Fruit fly (Drosophila melanogaster) S2 (cell line): ENCODE results near the gene CG11889.

Source experiments
- CG8478 ChIP-seq: fragments of >200 bp; optimal IDR thresholded peaks from 2 replicates; lab custom pipeline; 2018
- CTCF ChIP-seq, 2 experiments: fragments of >200 bp; optimal IDR thresholded peaks; 2 replicates each; lab custom pipeline; 2018

DNA sequence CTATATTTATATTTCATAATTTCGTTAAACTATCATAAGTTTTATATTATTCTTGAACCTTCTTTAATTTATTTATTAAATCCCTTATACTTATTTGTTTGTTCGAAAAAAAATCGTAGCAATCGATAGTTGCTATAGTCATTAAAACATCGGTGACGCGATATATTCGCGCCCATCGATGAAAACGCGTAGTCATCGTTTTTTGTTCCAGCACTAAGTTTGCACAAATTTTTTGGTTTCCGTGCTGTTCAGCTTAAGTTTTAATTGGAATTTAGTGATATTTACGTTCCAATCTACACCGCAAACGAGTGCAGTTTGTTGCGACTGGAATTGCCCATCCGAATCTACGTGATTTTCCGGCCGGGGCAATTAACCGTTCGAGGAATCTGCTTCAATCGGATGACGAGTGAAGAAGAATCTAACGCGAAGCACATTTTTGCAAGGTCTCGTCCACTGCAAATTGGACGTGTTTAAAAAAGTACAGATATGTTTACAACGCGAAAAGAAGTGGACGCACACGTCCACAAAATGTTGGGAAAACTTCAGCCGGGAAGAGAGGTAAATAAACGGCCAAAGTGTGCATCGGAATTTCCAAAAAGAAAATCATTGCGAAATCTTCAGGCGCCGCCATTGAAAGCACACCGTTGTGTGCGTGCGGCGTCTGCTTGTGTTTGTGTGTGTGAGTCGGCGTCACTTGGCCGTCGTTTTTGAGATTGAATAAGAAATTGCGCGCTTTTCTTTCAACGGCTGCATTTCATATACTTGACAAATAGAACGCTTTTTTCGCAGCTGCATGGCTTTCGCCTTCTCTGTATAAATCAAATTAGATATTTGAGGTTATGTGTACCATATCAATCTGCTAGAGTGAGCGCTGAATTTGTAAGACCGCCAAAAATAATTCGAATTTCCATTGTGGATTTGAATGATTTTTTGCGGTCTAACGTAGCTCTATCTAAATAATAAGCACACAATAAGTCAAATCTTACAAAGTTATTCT, 20.6 kb upstream of the CG11889 start, which contains the start of gene Nup358:
- TF ChIP-seq CTCF (optimal IDR thresholded peaks at IDR 0.05; lab: Kevin White, UChicago), result peak; percentile 8 to 30
- TF ChIP-seq CG8478 (lab: Kevin White, UChicago), result no peak
